Worm (Caenorhabditis elegans) whole organism, L1 larva: ENCODE results near the gene F26G1.3.

Experiments
- C16A3.4 ChIP-seq: fragments of 150-350 bp; optimal IDR thresholded peaks from 2 replicates; lab custom pipeline; 2014; ENCODE audit warnings: missing biosample characterization, missing genetic modification characterization
- aly-2 ChIP-seq: fragments of 150-350 bp; optimal IDR thresholded peaks from 2 replicates; lab custom pipeline; 2014; ENCODE audit warnings: missing biosample characterization, missing genetic modification characterization
- blmp-1 ChIP-seq: fragments of 150-350 bp; optimal IDR thresholded peaks from 2 replicates; lab custom pipeline; 2014; ENCODE audit warnings: missing biosample characterization, missing genetic modification characterization
- ceh-63 ChIP-seq: fragments of 200-800 bp; sonication (Bioruptor generic); optimal IDR thresholded peaks from 2 replicates; lab custom pipeline; 2018; ENCODE audit warnings: mild to moderate bottlenecking, missing genetic modification characterization, missing compliant biosample characterization
- ceh-8 ChIP-seq: fragments of 200-800 bp; sonication (Bioruptor generic); optimal IDR thresholded peaks from 2 replicates; lab custom pipeline; 2018; ENCODE audit warnings: mild to moderate bottlenecking, missing genetic modification characterization, moderate library complexity, missing compliant biosample characterization
- ces-1 ChIP-seq: fragments of 150-350 bp; optimal IDR thresholded peaks from 2 replicates; lab custom pipeline; 2014; ENCODE audit warnings: missing biosample characterization, missing genetic modification reagents, missing genetic modification characterization
- dpl-1 ChIP-seq, 3 experiments: fragments of 150-350 bp in 2 of 3; sonication (generic microtip) in 1 of 3; optimal IDR thresholded peaks; 2 replicates each; lab custom pipeline; 2014 to 2017; ENCODE audit warnings: missing biosample characterization in 3 of 3, missing genetic modification characterization in 3 of 3, missing genetic modification reagents in 3 of 3
- efl-1 ChIP-seq, 4 experiments: fragments of 150-350 bp; optimal IDR thresholded peaks in 3 of 4; peaks in 1 of 4; 1 replicate in 1 of 4; 2 replicates in 3 of 4; lab custom pipeline; 2014; ENCODE audit warnings: missing biosample characterization in 2 of 4, missing genetic modification characterization in 2 of 4, missing genetic modification reagents in 2 of 4
- egl-13 ChIP-seq: sonication (generic microtip); optimal IDR thresholded peaks from 2 replicates; lab custom pipeline; 2016; ENCODE audit warnings: missing genotype, missing genetic modification reagents, missing genetic modification characterization, missing compliant biosample characterization
- egl-27 ChIP-seq, 2 experiments: fragments of 150-350 bp in 1 of 2; sonication (generic microtip); optimal IDR thresholded peaks; 3 replicates each; lab custom pipeline; 2017 to 2018; ENCODE audit warnings: missing biosample characterization in 2 of 2, missing genetic modification characterization in 2 of 2, missing genetic modification reagents in 2 of 2
- elt-3 ChIP-seq, 6 experiments: fragments of 150-350 bp in 1 of 6; sonication (generic microtip); optimal IDR thresholded peaks; 2 replicates each; lab custom pipeline; 2017 to 2018; ENCODE audit warnings: missing biosample characterization in 6 of 6, missing genetic modification characterization in 6 of 6, inconsistent platforms in 1 of 6
- fkh-8 ChIP-seq: sonication (generic microtip); optimal IDR thresholded peaks from 2 replicates; lab custom pipeline; 2016; ENCODE audit warnings: mild to moderate bottlenecking, missing genetic modification characterization, missing compliant biosample characterization
- fos-1 ChIP-seq: fragments of 150-350 bp; optimal IDR thresholded peaks from 2 replicates; lab custom pipeline; 2014; ENCODE audit warnings: missing biosample characterization, missing genetic modification characterization
- grh-1 ChIP-seq: fragments of 200-800 bp; sonication (Bioruptor generic); IDR thresholded peaks from 2 replicates; pipeline ENCODE4 v1.3.6; 2022; ENCODE audit warnings: missing genetic modification reagents, missing genetic modification characterization, missing compliant biosample characterization
- irx-1 ChIP-seq: sonication (generic microtip); optimal IDR thresholded peaks from 2 replicates; lab custom pipeline; 2016; ENCODE audit warnings: missing genetic modification characterization, missing compliant biosample characterization
- lin-13 ChIP-seq: fragments of 150-350 bp; optimal IDR thresholded peaks from 2 replicates; lab custom pipeline; 2014; ENCODE audit warnings: missing biosample characterization, missing genetic modification reagents, missing genetic modification characterization
- lin-14 ChIP-seq: fragments of 200-800 bp; sonication (Bioruptor generic); optimal IDR thresholded peaks from 2 replicates; lab custom pipeline; 2018; ENCODE audit warnings: mild to moderate bottlenecking, missing genetic modification characterization, moderate library complexity, missing compliant biosample characterization
- lin-35 ChIP-seq, 2 experiments: fragments of 150-350 bp; optimal IDR thresholded peaks; 2 replicates each; lab custom pipeline; 2014; ENCODE audit warnings: missing biosample characterization in 2 of 2, missing genetic modification characterization in 2 of 2, missing genetic modification reagents in 2 of 2
- lin-39 ChIP-seq: fragments of 150-350 bp; optimal IDR thresholded peaks from 2 replicates; lab custom pipeline; 2014; ENCODE audit warnings: missing biosample characterization, missing genetic modification reagents, missing genetic modification characterization
- lsy-2 ChIP-seq, 2 experiments: fragments of 150-350 bp; optimal IDR thresholded peaks; 2 replicates each; lab custom pipeline; 2014; ENCODE audit warnings: missing biosample characterization in 2 of 2, missing genetic modification characterization in 2 of 2
- mef-2 ChIP-seq: fragments of 150-350 bp; optimal IDR thresholded peaks from 2 replicates; lab custom pipeline; 2014; ENCODE audit warnings: missing biosample characterization, missing genetic modification characterization
- nhr-12 ChIP-seq: sonication (generic microtip); optimal IDR thresholded peaks from 2 replicates; lab custom pipeline; 2017; ENCODE audit warnings: missing biosample characterization, missing genetic modification characterization
- nhr-20 ChIP-seq: sonication (generic microtip); optimal IDR thresholded peaks from 2 replicates; lab custom pipeline; 2016; ENCODE audit warnings: mild to moderate bottlenecking, missing genetic modification characterization, missing compliant biosample characterization
- nhr-28 ChIP-seq: fragments of 150-350 bp; optimal IDR thresholded peaks from 2 replicates; lab custom pipeline; 2014; ENCODE audit warnings: missing biosample characterization, missing genetic modification characterization
- nhr-71 ChIP-seq: sonication (generic microtip); optimal IDR thresholded peaks from 2 replicates; lab custom pipeline; 2016; ENCODE audit warnings: mild to moderate bottlenecking, missing genetic modification characterization, moderate library complexity, missing compliant biosample characterization
- nhr-84 ChIP-seq: sonication (generic microtip); optimal IDR thresholded peaks from 2 replicates; lab custom pipeline; 2017; ENCODE audit warnings: missing biosample characterization, missing genetic modification characterization
- nhr-85 ChIP-seq: sonication (generic microtip); peaks from one replicate; lab custom pipeline; 2016; ENCODE audit warnings: missing genetic modification characterization, inconsistent platforms, missing compliant biosample characterization
- nhr-90 ChIP-seq: sonication (generic microtip); optimal IDR thresholded peaks from 2 replicates; lab custom pipeline; 2016; ENCODE audit warnings: mild to moderate bottlenecking, missing genetic modification characterization, missing compliant biosample characterization; ENCODE audit not compliant: poor library complexity
- snu-23 ChIP-seq: sonication (generic microtip); optimal IDR thresholded peaks from 2 replicates; lab custom pipeline; 2016; ENCODE audit warnings: missing genetic modification characterization, missing compliant biosample characterization
- sptf-1 ChIP-seq: fragments of 150-350 bp; optimal IDR thresholded peaks from 2 replicates; lab custom pipeline; 2014; ENCODE audit warnings: missing biosample characterization, missing genetic modification characterization
- sup-37 ChIP-seq: fragments of 200-800 bp; sonication (Bioruptor generic); optimal IDR thresholded peaks from 2 replicates; lab custom pipeline; 2018; ENCODE audit warnings: mild to moderate bottlenecking, missing genetic modification characterization, missing compliant biosample characterization
- tbx-2 ChIP-seq: sonication (generic microtip); optimal IDR thresholded peaks from 2 replicates; lab custom pipeline; 2016; ENCODE audit warnings: missing genetic modification characterization, missing compliant biosample characterization
- xbp-1 ChIP-seq: sonication (generic microtip); optimal IDR thresholded peaks from 2 replicates; lab custom pipeline; 2016; ENCODE audit warnings: missing genetic modification characterization, missing compliant biosample characterization
- zag-1 ChIP-seq: fragments of 150-350 bp; optimal IDR thresholded peaks from 2 replicates; lab custom pipeline; 2014; ENCODE audit warnings: missing biosample characterization, missing genetic modification characterization
- zip-4 ChIP-seq: fragments of 200-800 bp; sonication (Bioruptor generic); optimal IDR thresholded peaks from 2 replicates; lab custom pipeline; 2018; ENCODE audit warnings: mild to moderate bottlenecking, missing genetic modification characterization, moderate library complexity, missing compliant biosample characterization
- ztf-4 ChIP-seq: fragments of 150-350 bp; optimal IDR thresholded peaks from 2 replicates; lab custom pipeline; 2014; ENCODE audit warnings: missing biosample characterization, missing genetic modification characterization

F26G1.3 gene

ce11 chrII:4759835-4760234 lies 1.3 kb downstream of the F26G1.3 start:
- TF ChIP-seq zag-1 (tag; lab: Kevin White, UChicago), result no peak
- no peak for TF ChIP-seq dpl-1 (GFP tag; optimal IDR thresholded peaks at IDR 0.05; lab: Kevin White, UChicago)
- peak; percentile 53 for TF ChIP-seq lin-14
- TF ChIP-seq tbx-2 (tag; lab: Kevin White, UChicago), result no peak
- TF ChIP-seq C16A3.4, result no peak
- peak; percentile 13 for TF ChIP-seq nhr-71
- no peak for TF ChIP-seq lin-39 (tag; lab: Kevin White, UChicago)
- TF ChIP-seq aly-2 (tag; lab: Kevin White, UChicago), result no peak
- no peak for TF ChIP-seq elt-3 (tag; optimal IDR thresholded peaks at IDR 0.05; lab: Kevin White, UChicago)
- no peak for TF ChIP-seq zip-4 (GFP tag; lab: Kevin White, UChicago)
- no peak for TF ChIP-seq sptf-1 (tag; lab: Kevin White, UChicago)
- no peak for TF ChIP-seq mef-2 (tag; lab: Kevin White, UChicago)
- TF ChIP-seq nhr-20 (tag; lab: Kevin White, UChicago), result peak; percentile 50
- peak; percentile 91 for TF ChIP-seq nhr-85 (tag; lab: Kevin White, UChicago)

- TF ChIP-seq egl-27 (tag; optimal IDR thresholded peaks at IDR 0.05; lab: Kevin White, UChicago) (no peak), lin-35 (GFP tag; optimal IDR thresholded peaks at IDR 0.05; lab: Kevin White, UChicago) (peak in 1 of 2 experiments; percentile 4), nhr-85 (tag; lab: Kevin White, UChicago) (peak; percentile 93), blmp-1 (tag; lab: Kevin White, UChicago) (peak; percentile 36), lin-14 (peak; percentile 37), ces-1 (GFP tag; lab: Kevin White, UChicago) (no peak), ztf-4 (no peak), ceh-63 (no peak), nhr-20 (tag; lab: Kevin White, UChicago) (peak; percentile 48), lsy-2 (tag; optimal IDR thresholded peaks at IDR 0.05; lab: Kevin White, UChicago) (peak in 1 of 2 experiments; percentile 38), aly-2 (tag; lab: Kevin White, UChicago) (no peak), xbp-1 (tag; lab: Kevin White, UChicago) (no peak), nhr-71 (peak; percentile 31), nhr-90 (tag; lab: Kevin White, UChicago) (no peak), snu-23 (peak; percentile 9)
Measured at ce11 chrII:4761020-4761419, 2.5 kb downstream of the F26G1.3 start.

DNA sequence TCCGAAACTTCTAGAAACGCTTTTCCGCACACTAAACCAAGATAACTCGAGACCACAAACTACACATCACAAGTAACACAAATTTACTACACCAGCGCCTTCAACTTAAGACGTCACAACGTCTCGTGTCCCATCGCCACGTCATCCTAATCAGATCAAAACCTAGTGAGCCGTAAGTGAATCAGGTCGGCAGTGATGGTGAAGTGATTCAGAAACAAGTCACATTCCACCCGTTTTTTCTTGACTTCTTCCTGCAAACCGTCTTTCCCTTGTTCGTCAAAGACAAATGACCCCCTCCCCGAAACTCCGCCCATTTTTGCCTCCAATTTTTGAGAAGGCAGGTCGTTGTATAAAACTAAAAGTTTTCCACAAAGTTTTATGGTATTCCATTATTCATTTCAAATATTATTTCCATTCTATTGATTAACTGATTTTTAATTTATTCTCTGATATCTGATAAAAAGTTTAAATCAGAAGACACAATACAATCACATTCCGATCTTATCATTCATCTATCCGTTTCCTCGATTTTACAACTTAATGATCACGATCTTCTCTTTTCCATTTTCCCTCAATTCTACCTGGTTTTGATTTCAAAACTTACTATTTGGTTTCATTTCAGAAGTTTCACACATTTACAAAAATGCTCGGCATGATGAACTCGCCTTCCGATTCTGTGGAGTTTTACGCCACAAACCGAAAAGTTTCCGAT lies 4.2 kb downstream of the F26G1.3 start, which contains the start of gene F26G1.2:
Gene F26G1.2 (plus strand): TSS at position 508 of the 712 bp plus-strand sequence.
- TF ChIP-seq blmp-1 (tag; lab: Kevin White, UChicago) (peak; percentile 51), egl-13 (tag; lab: Kevin White, UChicago) (no peak), lin-14 (peak; percentile 8), nhr-12 (tag; lab: Kevin White, UChicago) (no peak), nhr-84 (tag; lab: Kevin White, UChicago) (no peak), elt-3 (tag; optimal IDR thresholded peaks at IDR 0.05; lab: Kevin White, UChicago) (peak in 1 of 6 experiments; percentile 69), nhr-85 (tag; lab: Kevin White, UChicago) (peak; percentile 84), snu-23 (peak; percentile 11), nhr-71 (peak; percentile 50), grh-1 (GFP tag; lab: Robert Waterston, UW) (peak; percentile 25; the same call in 1 of the 2 replicates), nhr-28 (tag; lab: Kevin White, UChicago) (no peak), lin-13 (GFP tag; lab: Kevin White, UChicago) (no peak), sup-37 (GFP tag; lab: Kevin White, UChicago) (no peak), irx-1 (tag; lab: Kevin White, UChicago) (no peak), fos-1 (no peak), lin-35 (GFP tag; optimal IDR thresholded peaks at IDR 0.05; lab: Kevin White, UChicago) (peak in 1 of 2 experiments; percentile 32), fkh-8 (tag; lab: Kevin White, UChicago) (peak; percentile 32), ceh-8 (GFP tag; lab: Kevin White, UChicago) (no peak), nhr-20 (tag; lab: Kevin White, UChicago) (peak; percentile 53), lsy-2 (tag; optimal IDR thresholded peaks at IDR 0.05; lab: Kevin White, UChicago) (peak in 1 of 2 experiments; percentile 24), xbp-1 (tag; lab: Kevin White, UChicago) (peak; percentile 36), efl-1 (optimal IDR thresholded peaks at IDR 0.05; lab: Kevin White, UChicago) (no peak), efl-1 (GFP tag; optimal IDR thresholded peaks at IDR 0.05 in 1 of 2; lab: Kevin White, UChicago) (peak in 1 of 2 experiments; percentile 90)
- TF ChIP-seq, all 84 proteins: peak for 13
